Fruit fly (Drosophila melanogaster): ENCODE data around the gene ninaA.

ninaA gene

DNA sequence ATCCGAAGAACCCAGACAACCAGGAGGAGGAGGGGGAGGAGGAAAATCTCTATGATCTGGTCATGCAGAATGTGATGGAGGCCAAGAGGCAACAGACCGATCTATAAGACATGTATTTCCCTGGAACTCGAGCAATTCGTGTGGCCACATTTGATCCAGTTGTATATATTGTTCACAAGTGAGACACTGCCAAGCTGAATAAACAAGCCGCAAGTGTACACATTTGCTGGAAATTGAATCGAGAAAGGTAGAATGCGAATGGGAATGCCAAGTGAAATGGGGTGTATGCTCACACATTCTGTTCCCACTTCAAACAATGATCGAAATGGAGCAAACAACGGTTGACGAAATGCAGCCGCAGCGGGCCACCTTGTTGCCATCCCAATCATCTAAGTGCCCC, 21.1 kb upstream of the ninaA start (continued):
- TF ChIP-seq Xrp1 (GFP tag; IDR thresholded peaks at IDR 0.05) (peak; percentile 59), Meics (GFP tag; optimal IDR thresholded peaks at IDR 0.05) (peak; percentile 21), CG6854 (GFP tag; optimal IDR thresholded peaks at IDR 0.05) (peak; percentile 21), Spps (tag; optimal IDR thresholded peaks at IDR 0.05) (no peak), zfh2 (GFP tag; optimal IDR thresholded peaks at IDR 0.05) (no peak), HLH3B (GFP tag; IDR thresholded peaks at IDR 0.05) (peak; percentile 21; the same call in 1 of the 2 replicates), Fer1 (GFP tag; optimal IDR thresholded peaks at IDR 0.05) (peak; percentile 46), CG11696 (GFP tag; IDR thresholded peaks at IDR 0.05) (peak; percentile 21; the same call in 1 of the 2 replicates), onecut (GFP tag; IDR thresholded peaks at IDR 0.05) (0 out of 2 replicates have a peak, but pooled peaks have one; percentile 32), CG18599 (GFP tag; optimal IDR thresholded peaks at IDR 0.05) (peak; percentile 77), CG14014 (GFP tag; IDR thresholded peaks at IDR 0.05) (0 out of 2 replicates have a peak, but pooled peaks have one; percentile 19), Ets97D (GFP tag; optimal IDR thresholded peaks at IDR 0.05) (no peak), stc (GFP tag; IDR thresholded peaks at IDR 0.05) (peak; percentile 28; the same call in 1 of the 2 replicates), Asciz (GFP tag; optimal IDR thresholded peaks at IDR 0.05) (peak; percentile 47), Hmr (GFP tag; optimal IDR thresholded peaks at IDR 0.05) (peak; percentile 14), CG6254 (GFP tag; optimal IDR thresholded peaks at IDR 0.05) (peak; percentile 21), Poxn (GFP tag; IDR thresholded peaks at IDR 0.05) (no peak), amos (GFP tag; IDR thresholded peaks at IDR 0.05; ENCODE audit: partially characterized antibody) (no peak), CG2202 (tag; optimal IDR thresholded peaks at IDR 0.05) (peak; percentile 0), Drgx (GFP tag; IDR thresholded peaks at IDR 0.05) (no peak), CG3281 (GFP tag; optimal IDR thresholded peaks at IDR 0.05) (peak; percentile 29), CG11560 (tag; IDR thresholded peaks at IDR 0.05) (no peak), wek (GFP tag; optimal IDR thresholded peaks at IDR 0.05) (peak; percentile 25), CG1603 (tag; optimal IDR thresholded peaks at IDR 0.05) (peak; percentile 43), pfk (GFP tag; optimal IDR thresholded peaks at IDR 0.05) (peak; percentile 16), CG2120 (GFP tag; optimal IDR thresholded peaks at IDR 0.05) (peak; percentile 33), Side (GFP tag; optimal IDR thresholded peaks at IDR 0.05) (peak; percentile 16), kni (GFP tag; optimal IDR thresholded peaks at IDR 0.05) (peak; percentile 50), ro (GFP tag; IDR thresholded peaks at IDR 0.05) (no peak), lbe (GFP tag; optimal IDR thresholded peaks at IDR 0.05) (peak; percentile 59), MTF-1 (GFP tag; optimal IDR thresholded peaks at IDR 0.05; ENCODE audit: borderline replicate concordance) (peak; percentile 48), B-H2 (GFP tag; optimal IDR thresholded peaks at IDR 0.05) (peak; percentile 10), sim (GFP tag; IDR thresholded peaks at IDR 0.05) (0 out of 2 replicates have a peak, but pooled peaks have one; percentile 24)

DNA sequence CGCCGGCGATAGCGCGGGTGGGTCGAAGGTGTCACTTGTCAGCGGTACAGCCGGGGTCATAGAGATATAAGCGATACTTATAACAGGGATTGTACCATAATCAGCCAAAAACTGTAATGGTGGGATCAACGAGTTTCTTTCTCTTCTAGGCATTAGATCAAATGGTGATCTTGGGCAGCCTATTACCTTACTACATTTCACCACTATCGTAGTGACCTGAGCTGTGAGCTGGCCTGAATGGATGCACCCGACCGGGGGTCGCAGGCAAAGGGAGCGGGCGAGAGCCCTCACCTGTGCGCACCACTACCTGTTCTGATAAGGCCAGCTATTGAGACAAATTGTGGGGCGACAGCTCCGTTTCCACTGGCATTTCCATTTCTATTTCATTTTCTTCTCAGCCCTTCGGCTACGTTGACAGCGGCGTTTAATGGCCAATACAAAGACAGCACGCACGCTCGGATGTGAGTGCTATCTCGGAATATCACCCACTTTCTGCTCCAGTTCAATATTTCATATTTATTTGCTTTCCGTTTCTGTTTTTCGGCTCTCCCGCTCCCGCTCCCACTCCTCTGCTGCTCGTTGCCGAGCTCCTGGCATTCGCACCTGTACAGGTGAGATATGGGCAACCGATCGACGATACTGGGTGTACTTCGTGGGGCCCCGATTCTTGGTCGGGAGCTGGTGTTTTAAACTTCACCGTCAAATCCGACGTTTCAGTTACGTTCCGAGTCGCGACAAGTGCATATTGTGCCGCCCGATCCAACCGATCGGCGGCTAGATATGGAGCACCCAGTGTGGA, 20.2 kb upstream of the ninaA start:
- TF ChIP-seq CG15479 (GFP tag; optimal IDR thresholded peaks at IDR 0.05) (no peak), Ets65A (GFP tag) (peak; percentile 97), CG7556 (GFP tag; optimal IDR thresholded peaks at IDR 0.05) (peak; percentile 64), gro (GFP tag; optimal IDR thresholded peaks at IDR 0.05) (no peak), CG2116 (GFP tag; optimal IDR thresholded peaks at IDR 0.05) (no peak), kay (GFP tag; optimal IDR thresholded peaks at IDR 0.05) (peak; percentile 47), CG9797 (GFP tag; optimal IDR thresholded peaks at IDR 0.05) (peak; percentile 6), CG12391 (tag; optimal IDR thresholded peaks at IDR 0.05) (peak; percentile 77), CG6854 (GFP tag; optimal IDR thresholded peaks at IDR 0.05) (no peak), Dll (GFP tag; IDR thresholded peaks at IDR 0.05; ENCODE audit: partially characterized antibody) (no peak), Tbp (GFP tag; optimal IDR thresholded peaks at IDR 0.05) (no peak), amos (GFP tag; IDR thresholded peaks at IDR 0.05; ENCODE audit: partially characterized antibody) (no peak), CG10267 (tag; optimal IDR thresholded peaks at IDR 0.05) (peak; percentile 65), chif (GFP tag; optimal IDR thresholded peaks at IDR 0.05) (peak; percentile 53 to 79), CG8281 (tag; optimal IDR thresholded peaks at IDR 0.05) (peak; percentile 48), Six4 (GFP tag; optimal IDR thresholded peaks at IDR 0.05) (peak; percentile 62), sisA (GFP tag; IDR thresholded peaks at IDR 0.05) (peak; percentile 89), CG9437 (GFP tag; optimal IDR thresholded peaks at IDR 0.05) (peak; percentile 12), CG8765 (GFP tag; IDR thresholded peaks at IDR 0.05) (peak; percentile 59; the same call in 1 of the 2 replicates)

Data from whole organism, embryonic.